Worm (Caenorhabditis elegans) whole organism, L1 larva: ENCODE results near the gene T25F10.3.

Experiments used
- ces-1 ChIP-seq: fragments of 150-350 bp; optimal IDR thresholded peaks from 2 replicates; lab custom pipeline; 2014; ENCODE audit warnings: missing biosample characterization, missing genetic modification reagents, missing genetic modification characterization
- egl-27 ChIP-seq, 2 experiments: fragments of 150-350 bp in 1 of 2; sonication (generic microtip); optimal IDR thresholded peaks; 3 replicates each; lab custom pipeline; 2017 to 2018; ENCODE audit warnings: missing biosample characterization in 2 of 2, missing genetic modification characterization in 2 of 2, missing genetic modification reagents in 2 of 2
- fkh-10 ChIP-seq: sonication (generic microtip); optimal IDR thresholded peaks from 2 replicates; lab custom pipeline; 2017; ENCODE audit warnings: missing biosample characterization, missing genetic modification reagents, missing genetic modification characterization
- fos-1 ChIP-seq: fragments of 150-350 bp; optimal IDR thresholded peaks from 2 replicates; lab custom pipeline; 2014; ENCODE audit warnings: missing biosample characterization, missing genetic modification characterization
- lsy-2 ChIP-seq, 2 experiments: fragments of 150-350 bp; optimal IDR thresholded peaks; 2 replicates each; lab custom pipeline; 2014; ENCODE audit warnings: missing biosample characterization in 2 of 2, missing genetic modification characterization in 2 of 2
- mep-1 ChIP-seq: fragments of 150-350 bp; optimal IDR thresholded peaks from 2 replicates; lab custom pipeline; 2014; ENCODE audit warnings: missing biosample characterization, missing genetic modification characterization
- nhr-237 ChIP-seq: fragments of 150-350 bp; optimal IDR thresholded peaks from 2 replicates; lab custom pipeline; 2014; ENCODE audit warnings: missing biosample characterization, missing genetic modification characterization
- pax-3 ChIP-seq: fragments of 200-800 bp; sonication (Bioruptor generic); optimal IDR thresholded peaks from 2 replicates; lab custom pipeline; 2018; ENCODE audit warnings: mild to moderate bottlenecking, missing genetic modification characterization, moderate library complexity, missing compliant biosample characterization
- pqm-1 ChIP-seq: sonication (generic microtip); optimal IDR thresholded peaks from 3 replicates; lab custom pipeline; 2017; ENCODE audit warnings: missing biosample characterization, missing genetic modification characterization
- tbx-2 ChIP-seq: sonication (generic microtip); optimal IDR thresholded peaks from 2 replicates; lab custom pipeline; 2016; ENCODE audit warnings: missing genetic modification characterization, missing compliant biosample characterization
- unc-62 ChIP-seq: fragments of 150-350 bp; optimal IDR thresholded peaks from 2 replicates; lab custom pipeline; 2014; ENCODE audit warnings: missing biosample characterization, missing genetic modification reagents, missing genetic modification characterization

ce11 chrV:6726279-6726678 lies 18.6 kb upstream of the T25F10.3 start:
- TF ChIP-seq ces-1 (no peak), unc-62 (GFP tag; lab: Kevin White, UChicago) (no peak), mep-1 (no peak), fkh-10 (GFP tag; lab: Kevin White, UChicago) (no peak), nhr-237 (tag; lab: Kevin White, UChicago) (no peak), tbx-2 (tag; lab: Kevin White, UChicago) (no peak), pax-3 (no peak), egl-27 (tag; optimal IDR thresholded peaks at IDR 0.05; lab: Kevin White, UChicago) (no peak), fos-1 (tag; lab: Kevin White, UChicago) (no peak), pqm-1 (tag; lab: Kevin White, UChicago) (no peak), lsy-2 (tag; optimal IDR thresholded peaks at IDR 0.05; lab: Kevin White, UChicago) (no peak)
